Worm (Caenorhabditis elegans) whole organism, mixed stage, embryonic: Measurements from ENCODE around the gene tyr-1.

Experiments
- blmp-1 ChIP-seq: fragments of 150-350 bp; optimal IDR thresholded peaks from 2 replicates; lab custom pipeline; 2014; ENCODE audit warnings: missing biosample characterization, missing genetic modification characterization
- ces-1 ChIP-seq: fragments of 150-350 bp; optimal IDR thresholded peaks from 2 replicates; lab custom pipeline; 2014; ENCODE audit warnings: missing biosample characterization, missing genetic modification reagents, missing genetic modification characterization
- elt-1 ChIP-seq: sonication (generic microtip); optimal IDR thresholded peaks from 2 replicates; lab custom pipeline; 2017; ENCODE audit warnings: missing genetic modification characterization, mild to moderate bottlenecking, missing compliant biosample characterization, antibody characterized with exemption, moderate library complexity, borderline replicate concordance; ENCODE audit not compliant: insufficient read depth
- elt-3 ChIP-seq: fragments of 150-350 bp; optimal IDR thresholded peaks from 2 replicates; lab custom pipeline; 2014; ENCODE audit warnings: missing biosample characterization, missing genetic modification characterization
- lin-13 ChIP-seq: fragments of 150-350 bp; optimal IDR thresholded peaks from 2 replicates; lab custom pipeline; 2014; ENCODE audit warnings: missing biosample characterization, missing genetic modification characterization
- mab-5 ChIP-seq: fragments of 150-350 bp; optimal IDR thresholded peaks from 2 replicates; lab custom pipeline; 2014; ENCODE audit warnings: missing biosample characterization, missing genetic modification characterization
- mep-1 ChIP-seq: fragments of 150-350 bp; optimal IDR thresholded peaks from 2 replicates; lab custom pipeline; 2017; ENCODE audit warnings: missing biosample characterization, missing genetic modification reagents, missing genetic modification characterization, inconsistent platforms
- mls-2 ChIP-seq: sonication (generic microtip); optimal IDR thresholded peaks from 2 replicates; lab custom pipeline; 2016; ENCODE audit warnings: mild to moderate bottlenecking, missing genetic modification characterization, moderate library complexity, missing compliant biosample characterization
- nhr-2 ChIP-seq: fragments of 150-350 bp; optimal IDR thresholded peaks from 2 replicates; lab custom pipeline; 2014; ENCODE audit warnings: missing biosample characterization, missing genetic modification characterization
- nhr-76 ChIP-seq: sonication (generic microtip); optimal IDR thresholded peaks from 2 replicates; lab custom pipeline; 2017; ENCODE audit warnings: missing biosample characterization, missing genetic modification characterization
- pha-4 ChIP-seq: fragments of 150-350 bp; optimal IDR thresholded peaks from 2 replicates; lab custom pipeline; 2018; ENCODE audit warnings: missing biosample characterization, missing genetic modification reagents, missing genetic modification characterization
- sptf-1 ChIP-seq: sonication (generic microtip); optimal IDR thresholded peaks from 2 replicates; lab custom pipeline; 2017; ENCODE audit warnings: mild to moderate bottlenecking, missing genetic modification characterization, moderate library complexity, missing compliant biosample characterization
- tbx-8 ChIP-seq: fragments of 200-800 bp; sonication (Bioruptor generic); optimal IDR thresholded peaks from 2 replicates; lab custom pipeline; 2018; ENCODE audit warnings: mild to moderate bottlenecking, missing genetic modification characterization, moderate library complexity, missing compliant biosample characterization
- unc-62 ChIP-seq: fragments of 150-350 bp; optimal IDR thresholded peaks from 2 replicates; lab custom pipeline; 2014; ENCODE audit warnings: missing biosample characterization, missing genetic modification reagents, missing genetic modification characterization

- no peak for TF ChIP-seq mls-2 (tag; lab: Kevin White, UChicago)
- no peak for TF ChIP-seq elt-3
- no peak for TF ChIP-seq ces-1 (GFP tag; lab: Kevin White, UChicago)
- no peak for TF ChIP-seq sptf-1
- TF ChIP-seq nhr-76 (tag; lab: Kevin White, UChicago), result no peak
- no peak for TF ChIP-seq lin-13 (tag; lab: Kevin White, UChicago)
- TF ChIP-seq unc-62 (GFP tag; lab: Kevin White, UChicago), result no peak
- no peak for TF ChIP-seq nhr-2 (tag; lab: Kevin White, UChicago)
- TF ChIP-seq mab-5 (tag; lab: Kevin White, UChicago), result no peak
- TF ChIP-seq pha-4 (tag; lab: Kevin White, UChicago), result no peak
- TF ChIP-seq elt-1 (tag; lab: Kevin White, UChicago), result no peak
- no peak for TF ChIP-seq mep-1 (tag; lab: Kevin White, UChicago)
- TF ChIP-seq tbx-8, result no peak
- TF ChIP-seq blmp-1, result no peak
Measured at ce11 chrIII:7878852-7879329, 5.3 kb downstream of the tyr-1 start, which contains the start of gene sup-18.
